Fruit fly (Drosophila melanogaster) whole organism, prepupa: ENCODE results near the gene Sirt1.
A peak's percentile ranks its signal among the peaks of the same experiment; 100 is the strongest.

Experiments used
- CG10631 ChIP-seq: fragments of 200-800 bp; sonication (Bioruptor generic); optimal IDR thresholded peaks from 2 replicates; lab custom pipeline; 2016; ENCODE audit warnings: missing biosample characterization, missing genetic modification characterization
- CG10669 ChIP-seq: fragments of 200-800 bp; sonication (Bioruptor generic); optimal IDR thresholded peaks from 3 replicates; lab custom pipeline; 2018; ENCODE audit warnings: missing biosample characterization, mild to moderate bottlenecking, missing genetic modification characterization, moderate library complexity
- CG11294 ChIP-seq: fragments of 200-800 bp; sonication (Bioruptor generic); IDR thresholded peaks from 2 replicates; pipeline ENCODE4 v1.3.6; 2022; ENCODE audit warnings: missing biosample characterization, missing genetic modification characterization
- CG11762 ChIP-seq: fragments of 200-800 bp; sonication (Bioruptor generic); optimal IDR thresholded peaks from 3 replicates; lab custom pipeline; 2016; ENCODE audit warnings: missing biosample characterization, missing genetic modification characterization; ENCODE audit not compliant: insufficient read depth
- CG15336 ChIP-seq: fragments of 200-800 bp; sonication (Bioruptor generic); IDR thresholded peaks from 2 replicates; pipeline ENCODE4 v1.3.6; 2022; ENCODE audit warnings: missing biosample characterization, missing genetic modification characterization
- CG1621 ChIP-seq: fragments of 200-800 bp; sonication (Bioruptor generic); optimal IDR thresholded peaks from 3 replicates; lab custom pipeline; 2018; ENCODE audit warnings: missing biosample characterization, mild to moderate bottlenecking, missing genetic modification characterization
- CG3032 ChIP-seq: fragments of 200-800 bp; optimal IDR thresholded peaks from 2 replicates; lab custom pipeline; 2019; ENCODE audit warnings: missing biosample characterization, mild to moderate bottlenecking, missing genetic modification characterization, moderate library complexity
- CG31627 ChIP-seq: fragments of 200-800 bp; sonication (Bioruptor generic); optimal IDR thresholded peaks from 3 replicates; lab custom pipeline; 2016; ENCODE audit warnings: missing biosample characterization, missing genetic modification characterization
- CG34406 ChIP-seq: fragments of 200-800 bp; sonication (Bioruptor generic); optimal IDR thresholded peaks from 3 replicates; lab custom pipeline; 2016; ENCODE audit warnings: missing biosample characterization, missing genetic modification characterization
- CG6163 ChIP-seq: fragments of 200-800 bp; sonication (Bioruptor generic); IDR thresholded peaks from 3 replicates; pipeline ENCODE4 v1.3.6; 2022; ENCODE audit warnings: missing biosample characterization, missing genetic modification characterization
- CG6276 ChIP-seq: fragments of 200-800 bp; sonication (Bioruptor generic); optimal IDR thresholded peaks from 2 replicates; lab custom pipeline; 2017; ENCODE audit warnings: missing biosample characterization, mild to moderate bottlenecking, missing genetic modification characterization
- CG6792 ChIP-seq: fragments of 200-800 bp; sonication (Bioruptor generic); optimal IDR thresholded peaks from 3 replicates; lab custom pipeline; 2016; ENCODE audit warnings: missing biosample characterization, missing genetic modification characterization
- CG6808 ChIP-seq: fragments of 200-800 bp; sonication (Bioruptor generic); optimal IDR thresholded peaks from 3 replicates; lab custom pipeline; 2017; ENCODE audit warnings: missing biosample characterization, missing genetic modification characterization, mild to moderate bottlenecking, moderate library complexity, missing genetic modification reagents
- CG6854 ChIP-seq: fragments of 200-800 bp; sonication (Bioruptor generic); optimal IDR thresholded peaks from 2 replicates; lab custom pipeline; 2017; ENCODE audit warnings: missing biosample characterization, mild to moderate bottlenecking, missing genetic modification characterization
- CG7368 ChIP-seq: fragments of 200-800 bp; sonication (Bioruptor generic); optimal IDR thresholded peaks from 3 replicates; lab custom pipeline; 2016; ENCODE audit warnings: missing biosample characterization, missing genetic modification characterization
- CG8119 ChIP-seq: fragments of 200-800 bp; sonication (Bioruptor generic); IDR thresholded peaks from 3 replicates; pipeline ENCODE4 v1.3.6; 2022; ENCODE audit warnings: missing biosample characterization, missing genetic modification characterization
- CG8319 ChIP-seq: fragments of 200-800 bp; sonication (Bioruptor generic); optimal IDR thresholded peaks from 3 replicates; lab custom pipeline; 2016; ENCODE audit warnings: missing biosample characterization, missing genetic modification characterization
- CG8632 ChIP-seq: fragments of 200-800 bp; sonication (Bioruptor generic); optimal IDR thresholded peaks from 3 replicates; lab custom pipeline; 2016; ENCODE audit warnings: missing biosample characterization, missing genetic modification characterization
- CG9139 ChIP-seq: fragments of 200-800 bp; sonication (Bioruptor generic); optimal IDR thresholded peaks from 3 replicates; lab custom pipeline; 2017; ENCODE audit warnings: missing biosample characterization, mild to moderate bottlenecking, missing genetic modification characterization
- Eip75B ChIP-seq: fragments of 200-800 bp; sonication (Bioruptor generic); optimal IDR thresholded peaks from 3 replicates; lab custom pipeline; 2016; ENCODE audit warnings: missing biosample characterization, missing genetic modification characterization
- Eip78C ChIP-seq: fragments of 200-800 bp; sonication (Bioruptor generic); peaks from one replicate; lab custom pipeline; 2016; ENCODE audit warnings: missing biosample characterization, missing genetic modification characterization
- Eip93F ChIP-seq: fragments of 200-800 bp; sonication (Bioruptor generic); optimal IDR thresholded peaks from 2 replicates; lab custom pipeline; 2016; ENCODE audit warnings: missing biosample characterization, mild to moderate bottlenecking, missing genetic modification characterization
- Ets96B ChIP-seq: fragments of 200-800 bp; optimal IDR thresholded peaks from 2 replicates; lab custom pipeline; 2019; ENCODE audit warnings: missing biosample characterization, mild to moderate bottlenecking, missing genetic modification characterization, moderate library complexity
- Gug ChIP-seq: fragments of 200-800 bp; sonication (Bioruptor generic); IDR thresholded peaks from 2 replicates; pipeline ENCODE4 v1.3.6; 2022; ENCODE audit warnings: missing biosample characterization, missing genetic modification characterization
- Hr39 ChIP-seq: fragments of 200-800 bp; sonication (Bioruptor generic); optimal IDR thresholded peaks from 2 replicates; lab custom pipeline; 2016; ENCODE audit warnings: missing biosample characterization, missing genetic modification characterization
- Hr4 ChIP-seq: fragments of 200-800 bp; sonication (Bioruptor generic); optimal IDR thresholded peaks from 3 replicates; lab custom pipeline; 2016; ENCODE audit warnings: missing biosample characterization, missing genetic modification characterization
- Lpt ChIP-seq: fragments of 200-800 bp; sonication (Bioruptor generic); optimal IDR thresholded peaks from 3 replicates; lab custom pipeline; 2016; ENCODE audit warnings: missing biosample characterization, missing genetic modification characterization
- Met ChIP-seq: fragments of 200-800 bp; sonication (Bioruptor generic); optimal IDR thresholded peaks from 3 replicates; lab custom pipeline; 2016; ENCODE audit warnings: missing biosample characterization, missing genetic modification characterization
- OdsH ChIP-seq: fragments of 200-800 bp; sonication (Bioruptor generic); optimal IDR thresholded peaks from 3 replicates; lab custom pipeline; 2016; ENCODE audit warnings: missing biosample characterization, missing genetic modification characterization
- Sox102F ChIP-seq: fragments of 200-800 bp; sonication (Bioruptor generic); optimal IDR thresholded peaks from 2 replicates; lab custom pipeline; 2016; ENCODE audit warnings: missing biosample characterization, mild to moderate bottlenecking, missing genetic modification characterization
- Sox14 ChIP-seq: fragments of 200-800 bp; sonication (Bioruptor generic); optimal IDR thresholded peaks from 3 replicates; lab custom pipeline; 2016; ENCODE audit warnings: missing biosample characterization, missing genetic modification characterization
- Sox15 ChIP-seq: fragments of 200-800 bp; sonication (Bioruptor generic); optimal IDR thresholded peaks from 3 replicates; lab custom pipeline; 2016; ENCODE audit warnings: missing biosample characterization, missing genetic modification characterization
- achi ChIP-seq: fragments of 200-800 bp; sonication (Bioruptor generic); optimal IDR thresholded peaks from 3 replicates; lab custom pipeline; 2016; ENCODE audit warnings: missing biosample characterization, missing genetic modification characterization
- acj6 ChIP-seq: fragments of 200-800 bp; sonication (Bioruptor generic); optimal IDR thresholded peaks from 3 replicates; lab custom pipeline; 2016; ENCODE audit warnings: missing biosample characterization, missing genetic modification characterization
- dac ChIP-seq: fragments of 200-800 bp; sonication (Bioruptor generic); optimal IDR thresholded peaks from 2 replicates; lab custom pipeline; 2017; ENCODE audit warnings: missing biosample characterization, mild to moderate bottlenecking, missing genetic modification characterization
- dsx ChIP-seq: fragments of 200-800 bp; optimal IDR thresholded peaks from 3 replicates; lab custom pipeline; 2019; ENCODE audit warnings: missing biosample characterization, mild to moderate bottlenecking, missing genetic modification characterization, moderate library complexity; ENCODE audit not compliant: poor library complexity, severe bottlenecking
- esn ChIP-seq: fragments of 200-800 bp; sonication (Bioruptor generic); optimal IDR thresholded peaks from 2 replicates; lab custom pipeline; 2016; ENCODE audit warnings: missing biosample characterization, mild to moderate bottlenecking, missing genetic modification characterization, moderate library complexity
- fd59A ChIP-seq: fragments of 200-800 bp; sonication (Bioruptor generic); optimal IDR thresholded peaks from 2 replicates; lab custom pipeline; 2017; ENCODE audit warnings: missing biosample characterization, mild to moderate bottlenecking, missing genetic modification characterization, missing genetic modification reagents
- fd85E ChIP-seq: fragments of 200-800 bp; sonication (Bioruptor generic); optimal IDR thresholded peaks from 3 replicates; lab custom pipeline; 2016; ENCODE audit warnings: missing biosample characterization, missing genetic modification characterization
- lz ChIP-seq: fragments of 200-800 bp; sonication (Bioruptor generic); optimal IDR thresholded peaks from 3 replicates; lab custom pipeline; 2016; ENCODE audit warnings: missing biosample characterization, missing genetic modification characterization
- net ChIP-seq: fragments of 200-800 bp; sonication (Bioruptor generic); optimal IDR thresholded peaks from 3 replicates; lab custom pipeline; 2016; ENCODE audit warnings: missing biosample characterization, missing genetic modification characterization
- pdm3 ChIP-seq: fragments of 200-800 bp; sonication (Bioruptor generic); optimal IDR thresholded peaks from 3 replicates; lab custom pipeline; 2016; ENCODE audit warnings: missing biosample characterization, missing genetic modification characterization
- salr ChIP-seq, 2 experiments: fragments of 200-800 bp; sonication (Bioruptor generic); optimal IDR thresholded peaks; 3 replicates each; lab custom pipeline; 2016 to 2018; ENCODE audit warnings: missing biosample characterization in 2 of 2, missing genetic modification characterization in 2 of 2, mild to moderate bottlenecking in 1 of 2
- spab ChIP-seq: fragments of 200-800 bp; sonication (Bioruptor generic); optimal IDR thresholded peaks from 2 replicates; lab custom pipeline; 2017; ENCODE audit warnings: missing biosample characterization, mild to moderate bottlenecking, missing genetic modification characterization, missing genetic modification reagents
- ss ChIP-seq, 2 experiments: fragments of 200-800 bp; sonication (Bioruptor generic); optimal IDR thresholded peaks; 2 replicates in 1 of 2; 3 replicates in 1 of 2; lab custom pipeline; 2017 to 2018; ENCODE audit warnings: mild to moderate bottlenecking in 2 of 2, missing biosample characterization in 2 of 2, missing genetic modification characterization in 2 of 2, moderate library complexity in 1 of 2
- svp ChIP-seq: fragments of 200-800 bp; sonication (Bioruptor generic); peaks from one replicate; lab custom pipeline; 2016; ENCODE audit warnings: missing biosample characterization, missing genetic modification characterization
- topi ChIP-seq: fragments of 200-800 bp; sonication (Bioruptor generic); optimal IDR thresholded peaks from 3 replicates; lab custom pipeline; 2016; ENCODE audit warnings: missing biosample characterization, missing genetic modification characterization
- vri ChIP-seq: fragments of 200-800 bp; sonication (Bioruptor generic); optimal IDR thresholded peaks from 3 replicates; lab custom pipeline; 2016; ENCODE audit warnings: missing biosample characterization, mild to moderate bottlenecking, missing genetic modification characterization

The Sirt1 gene

DNA sequence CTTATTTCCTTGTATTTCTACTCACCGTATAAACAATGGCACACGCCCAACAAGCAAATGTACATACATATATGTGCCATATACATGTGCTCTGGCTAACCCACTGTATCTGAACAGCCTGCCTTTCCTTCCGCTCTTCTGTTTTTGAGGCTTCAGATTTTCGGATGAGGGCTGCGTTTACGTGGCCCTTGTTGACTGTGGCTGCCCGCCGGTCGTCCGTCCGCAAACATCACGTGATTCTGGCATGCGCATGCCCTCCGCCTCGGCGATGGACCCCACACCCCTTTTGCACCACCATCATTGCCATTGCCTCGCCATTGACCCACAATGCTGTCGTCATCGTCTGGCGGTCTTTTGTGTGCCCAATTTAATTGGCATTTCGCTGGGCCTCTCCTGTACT, 39.9 kb downstream of the Sirt1 start (continued):
- TF ChIP-seq CG15336 (GFP tag; lab: Robert Waterston, UW) (0 out of 2 replicates have a peak, but pooled peaks have one; percentile 21), Hr4 (GFP tag; lab: Kevin White, UChicago) (no peak), CG8119 (GFP tag; lab: Robert Waterston, UW) (no peak), CG6163 (GFP tag; lab: Robert Waterston, UW) (peak; percentile 53; the same call in 2 of the 3 replicates), Sox14 (GFP tag; lab: Kevin White, UChicago) (peak; percentile 10), spab (GFP tag; lab: Kevin White, UChicago) (no peak), Eip78C (GFP tag; lab: Kevin White, UChicago) (peak; percentile 67), Met (GFP tag; lab: Kevin White, UChicago) (peak; percentile 22), vri (GFP tag; lab: Kevin White, UChicago) (no peak)

DNA sequence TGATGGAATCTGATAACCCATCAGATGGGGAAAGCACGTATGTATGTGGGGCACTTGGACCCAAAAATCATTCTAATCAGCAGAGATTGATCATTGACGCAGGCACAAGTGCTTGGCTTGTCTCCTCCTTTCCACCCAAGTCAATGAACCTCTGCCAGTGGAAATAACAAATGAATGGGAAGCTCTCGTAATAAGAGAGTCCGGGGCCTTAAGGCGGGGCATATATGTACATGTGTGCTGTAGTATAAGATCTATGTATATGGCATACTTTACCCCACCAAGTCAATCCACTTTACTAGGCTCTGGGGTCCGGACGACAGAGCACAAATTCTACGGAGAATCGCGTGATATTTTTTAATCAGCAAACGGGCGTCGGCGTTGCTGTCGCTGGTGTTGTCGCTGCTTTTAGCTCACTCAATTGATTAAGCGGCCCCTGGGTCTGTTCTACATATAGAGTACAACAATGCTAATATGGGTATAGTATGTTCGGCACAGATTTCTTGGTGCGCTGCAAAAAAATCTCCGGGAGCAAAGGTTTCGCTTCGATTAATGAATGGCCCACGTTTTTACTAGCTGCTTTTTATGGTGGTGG, 40.8 kb downstream of the Sirt1 start:
- TF ChIP-seq CG6276 = peak; percentile 44
- TF ChIP-seq CG8319 = no peak
- TF ChIP-seq CG10631 (GFP tag; lab: Kevin White, UChicago) = no peak
- TF ChIP-seq svp (GFP tag; lab: Kevin White, UChicago) = peak; percentile 89
- TF ChIP-seq dsx (GFP tag; lab: Kevin White, UChicago) = no peak
- no peak for TF ChIP-seq CG11294 (GFP tag; lab: Robert Waterston, UW)
- no peak for TF ChIP-seq Ets96B (tag; lab: Kevin White, UChicago)
- TF ChIP-seq vri (GFP tag; lab: Kevin White, UChicago) = peak; percentile 55
- TF ChIP-seq CG7368 (GFP tag; lab: Kevin White, UChicago) = no peak
- TF ChIP-seq CG6808 (GFP tag; lab: Kevin White, UChicago) = no peak
- TF ChIP-seq dac (GFP tag; lab: Kevin White, UChicago) = no peak
- no peak for TF ChIP-seq net (GFP tag; lab: Kevin White, UChicago)
- no peak for TF ChIP-seq CG31627 (GFP tag; lab: Kevin White, UChicago)
- peak; percentile 77 for TF ChIP-seq Eip78C (GFP tag; lab: Kevin White, UChicago)
- no peak for TF ChIP-seq CG3032
- TF ChIP-seq salr (GFP tag; optimal IDR thresholded peaks at IDR 0.05; lab: Kevin White, UChicago) = no peak
- peak; percentile 65; the same call in 2 of the 3 replicates for TF ChIP-seq CG6163 (GFP tag; lab: Robert Waterston, UW)
- TF ChIP-seq CG34406 = no peak
- TF ChIP-seq esn (GFP tag; lab: Kevin White, UChicago) = no peak
- no peak for TF ChIP-seq Gug (GFP tag; lab: Robert Waterston, UW)
- TF ChIP-seq CG8632 (GFP tag; lab: Kevin White, UChicago) = no peak
- no peak for TF ChIP-seq lz (GFP tag; lab: Kevin White, UChicago)
- no peak for TF ChIP-seq pdm3
- TF ChIP-seq CG8119 (GFP tag; lab: Robert Waterston, UW) = 0 out of 3 replicates have a peak, but pooled peaks have one; percentile 35
- peak; percentile 39 for TF ChIP-seq CG1621 (tag; lab: Kevin White, UChicago)
- no peak for TF ChIP-seq CG11762 (GFP tag; lab: Kevin White, UChicago)
- no peak for TF ChIP-seq Sox102F
- no peak for TF ChIP-seq fd59A (GFP tag; lab: Kevin White, UChicago)
- no peak for TF ChIP-seq Hr39 (GFP tag; lab: Kevin White, UChicago)
- peak; percentile 5 to 73 for TF ChIP-seq ss (GFP tag; optimal IDR thresholded peaks at IDR 0.05; lab: Kevin White, UChicago)
- TF ChIP-seq Lpt (GFP tag; lab: Kevin White, UChicago) = peak; percentile 32
- no peak for TF ChIP-seq OdsH (GFP tag; lab: Kevin White, UChicago)
- TF ChIP-seq CG6792 (GFP tag; lab: Kevin White, UChicago) = no peak
- 0 out of 2 replicates have a peak, but pooled peaks have one; percentile 27 for TF ChIP-seq CG15336 (GFP tag; lab: Robert Waterston, UW)
- TF ChIP-seq CG10669 (GFP tag; lab: Kevin White, UChicago) = no peak
- TF ChIP-seq Sox15 (GFP tag; lab: Kevin White, UChicago) = no peak
- TF ChIP-seq topi (GFP tag; lab: Kevin White, UChicago) = no peak
- no peak for TF ChIP-seq achi (GFP tag; lab: Kevin White, UChicago)
- TF ChIP-seq CG6854 (GFP tag; lab: Kevin White, UChicago) = no peak
- TF ChIP-seq Eip93F = no peak
- TF ChIP-seq acj6 (GFP tag; lab: Kevin White, UChicago) = no peak
- TF ChIP-seq Eip75B (GFP tag; lab: Kevin White, UChicago) = peak; percentile 31
- no peak for TF ChIP-seq fd85E (GFP tag; lab: Kevin White, UChicago)
- no peak for TF ChIP-seq Met (GFP tag; lab: Kevin White, UChicago)
- TF ChIP-seq CG9139 (GFP tag; lab: Kevin White, UChicago) = peak; percentile 17
- no peak for TF ChIP-seq spab (GFP tag; lab: Kevin White, UChicago)
- no peak for TF ChIP-seq Hr4 (GFP tag; lab: Kevin White, UChicago)
